Fruit fly (Drosophila melanogaster): ENCODE data around the gene Dbp21E2.

dm6 chr2L:843850-844791, 32.7 kb downstream of the Dbp21E2 start:
- TF ChIP-seq ttk (optimal IDR thresholded peaks at IDR 0.05), result no peak
- no peak for TF ChIP-seq Sin3A (optimal IDR thresholded peaks at IDR 0.05)
- no peak for TF ChIP-seq insv (optimal IDR thresholded peaks at IDR 0.05)
- no peak for TF ChIP-seq Myc (optimal IDR thresholded peaks at IDR 0.05)
- TF ChIP-seq psq (optimal IDR thresholded peaks at IDR 0.05), result no peak
- TF ChIP-seq h (optimal IDR thresholded peaks at IDR 0.05), result no peak

All from Kc167 (cell line).